Worm (Caenorhabditis elegans) whole organism, L4 larva: ENCODE results near the gene trpp-4.

Source experiments
- F10B5.3 ChIP-seq: sonication (generic microtip); optimal IDR thresholded peaks from 2 replicates; lab custom pipeline; 2016; ENCODE audit warnings: mild to moderate bottlenecking, missing genetic modification characterization, missing compliant biosample characterization
- T20F7.1 ChIP-seq: fragments of 200-800 bp; sonication (Bioruptor generic); optimal IDR thresholded peaks from 2 replicates; lab custom pipeline; 2018; ENCODE audit warnings: mild to moderate bottlenecking, missing genetic modification characterization, missing compliant biosample characterization
- ama-1 ChIP-seq: fragments of 150-350 bp; optimal IDR thresholded peaks from 2 replicates; lab custom pipeline; 2014; ENCODE audit warnings: inconsistent platforms, mixed read lengths
- ceh-28 ChIP-seq: fragments of 150-350 bp; optimal IDR thresholded peaks from 2 replicates; lab custom pipeline; 2014; ENCODE audit warnings: missing biosample characterization, missing genetic modification reagents, missing genetic modification characterization
- ceh-62 ChIP-seq: sonication (generic microtip); optimal IDR thresholded peaks from 2 replicates; lab custom pipeline; 2017; ENCODE audit warnings: missing biosample characterization, missing genetic modification characterization
- ces-1 ChIP-seq: fragments of 150-350 bp; sonication (generic microtip); optimal IDR thresholded peaks from 4 replicates; lab custom pipeline; 2014; ENCODE audit warnings: missing biosample characterization, missing genetic modification reagents, missing genetic modification characterization
- daf-12 ChIP-seq: fragments of 150-350 bp; optimal IDR thresholded peaks from 2 replicates; lab custom pipeline; 2014; ENCODE audit warnings: missing biosample characterization, missing genetic modification reagents, missing genetic modification characterization
- daf-16 ChIP-seq, 3 experiments: sonication (generic microtip); optimal IDR thresholded peaks; 2 replicates each; lab custom pipeline; 2016 to 2017; ENCODE audit warnings: missing genetic modification characterization in 3 of 3, missing genetic modification reagents in 3 of 3, mild to moderate bottlenecking in 2 of 3, missing compliant biosample characterization in 2 of 3, missing biosample characterization in 1 of 3, moderate library complexity in 1 of 3
- dmd-6 ChIP-seq: fragments of 200-800 bp; sonication (Bioruptor generic); IDR thresholded peaks from 2 replicates; pipeline ENCODE4 v1.3.6; 2022; ENCODE audit warnings: missing genetic modification reagents, missing genetic modification characterization, missing compliant biosample characterization
- duxl-1 ChIP-seq: sonication (generic microtip); optimal IDR thresholded peaks from 2 replicates; lab custom pipeline; 2016; ENCODE audit warnings: mild to moderate bottlenecking, missing genetic modification characterization, moderate library complexity, missing compliant biosample characterization; ENCODE audit not compliant: poor library complexity
- dve-1 ChIP-seq: sonication (generic microtip); optimal IDR thresholded peaks from 2 replicates; lab custom pipeline; 2017; ENCODE audit warnings: antibody characterized with exemption, mild to moderate bottlenecking, missing genetic modification characterization, missing compliant biosample characterization; ENCODE audit not compliant: insufficient read depth
- egl-27 ChIP-seq: sonication (generic microtip); optimal IDR thresholded peaks from 3 replicates; lab custom pipeline; 2017; ENCODE audit warnings: missing biosample characterization, missing genetic modification reagents, missing genetic modification characterization
- gei-8 ChIP-seq: fragments of 200-800 bp; sonication (Bioruptor generic); optimal IDR thresholded peaks from 2 replicates; lab custom pipeline; 2018; ENCODE audit warnings: mild to moderate bottlenecking, missing genetic modification characterization, missing compliant biosample characterization
- hif-1 ChIP-seq, 2 experiments: sonication (generic microtip); optimal IDR thresholded peaks; 2 replicates each; lab custom pipeline; 2016 to 2017; ENCODE audit warnings: missing compliant biosample characterization in 2 of 2, missing genetic modification characterization in 2 of 2, missing genetic modification reagents in 2 of 2, missing genotype in 2 of 2, mild to moderate bottlenecking in 1 of 2
- hlh-11 ChIP-seq: fragments of 200-800 bp; sonication (Bioruptor generic); optimal IDR thresholded peaks from 2 replicates; lab custom pipeline; 2018; ENCODE audit warnings: mild to moderate bottlenecking, missing genetic modification characterization, missing compliant biosample characterization
- hlh-30 ChIP-seq: sonication (generic microtip); optimal IDR thresholded peaks from 2 replicates; lab custom pipeline; 2017; ENCODE audit warnings: antibody characterized with exemption, mild to moderate bottlenecking, missing genetic modification characterization, missing compliant biosample characterization; ENCODE audit not compliant: insufficient read depth
- lim-7 ChIP-seq: fragments of 200-800 bp; sonication (Bioruptor generic); IDR thresholded peaks from 2 replicates; pipeline ENCODE4 v1.3.6; 2022; ENCODE audit warnings: missing genetic modification characterization, missing compliant biosample characterization
- lin-1 ChIP-seq: fragments of 200-800 bp; sonication (Bioruptor generic); IDR thresholded peaks from 2 replicates; pipeline ENCODE4 v1.3.6; 2022; ENCODE audit warnings: missing genetic modification reagents, missing genetic modification characterization, missing compliant biosample characterization
- mxl-2 ChIP-seq: fragments of 200-800 bp; sonication (Bioruptor generic); conservative IDR thresholded peaks from 2 replicates; pipeline ENCODE4 v1.3.6; 2022; ENCODE audit warnings: missing genetic modification reagents, missing genetic modification characterization, missing compliant biosample characterization
- mxl-3 ChIP-seq: fragments of 200-800 bp; sonication (Bioruptor generic); optimal IDR thresholded peaks from 2 replicates; lab custom pipeline; 2018; ENCODE audit warnings: mild to moderate bottlenecking, missing genetic modification characterization, missing compliant biosample characterization
- nhr-111 ChIP-seq: fragments of 200-800 bp; sonication (Bioruptor generic); optimal IDR thresholded peaks from 2 replicates; lab custom pipeline; 2018; ENCODE audit warnings: mild to moderate bottlenecking, missing genetic modification characterization, missing compliant biosample characterization
- nhr-237 ChIP-seq: sonication (generic microtip); optimal IDR thresholded peaks from 2 replicates; lab custom pipeline; 2017; ENCODE audit warnings: missing biosample characterization, missing genetic modification characterization
- nhr-28 ChIP-seq: fragments of 150-350 bp; optimal IDR thresholded peaks from 2 replicates; lab custom pipeline; 2014; ENCODE audit warnings: missing biosample characterization, missing genetic modification characterization
- nhr-48 ChIP-seq: sonication (generic microtip); optimal IDR thresholded peaks from 2 replicates; lab custom pipeline; 2016; ENCODE audit warnings: mild to moderate bottlenecking, missing genetic modification characterization, missing compliant biosample characterization
- nhr-76 ChIP-seq: fragments of 150-350 bp; optimal IDR thresholded peaks from 2 replicates; lab custom pipeline; 2014; ENCODE audit warnings: missing biosample characterization, missing genetic modification characterization
- nhr-77 ChIP-seq: fragments of 150-350 bp; optimal IDR thresholded peaks from 2 replicates; lab custom pipeline; 2014; ENCODE audit warnings: missing biosample characterization, missing genetic modification characterization
- pqm-1 ChIP-seq: sonication (generic microtip); optimal IDR thresholded peaks from 2 replicates; lab custom pipeline; 2017; ENCODE audit warnings: missing biosample characterization, missing genetic modification characterization
- sdz-12 ChIP-seq: fragments of 200-800 bp; sonication (Bioruptor generic); optimal IDR thresholded peaks from 2 replicates; lab custom pipeline; 2018; ENCODE audit warnings: mild to moderate bottlenecking, missing genetic modification characterization, missing compliant biosample characterization
- unc-62 ChIP-seq, 3 experiments: fragments of 150-350 bp in 1 of 3; sonication (generic microtip); optimal IDR thresholded peaks in 2 of 3; peaks in 1 of 3; 1 replicate in 1 of 3; 2 replicates in 2 of 3; lab custom pipeline; 2014 to 2017; ENCODE audit warnings: missing biosample characterization in 3 of 3, missing genetic modification characterization in 3 of 3, missing genetic modification reagents in 3 of 3, missing genotype in 1 of 3
- zip-2 ChIP-seq: fragments of 150-350 bp; optimal IDR thresholded peaks from 2 replicates; lab custom pipeline; 2014; ENCODE audit warnings: missing biosample characterization, missing genetic modification characterization
- ztf-7 ChIP-seq: fragments of 150-350 bp; optimal IDR thresholded peaks from 2 replicates; lab custom pipeline; 2014; ENCODE audit warnings: missing biosample characterization, missing genetic modification characterization

The trpp-4 gene

ce11 chrV:9356345-9356744 lies 43.8 kb upstream of the trpp-4 start, which contains the start of gene ttr-49:
Gene ttr-49, minus strand, starts transcription at chrV:9356515.
- TF ChIP-seq ces-1 (GFP tag; lab: Kevin White, UChicago) (no peak), gei-8 (GFP tag; lab: Kevin White, UChicago) (no peak), mxl-2 (GFP tag; lab: Robert Waterston, UW) (no peak), egl-27 (tag; lab: Kevin White, UChicago) (no peak), F10B5.3 (tag; lab: Kevin White, UChicago) (no peak), pqm-1 (tag; lab: Kevin White, UChicago) (peak; percentile 30), daf-16 (GFP tag; optimal IDR thresholded peaks at IDR 0.05; lab: Kevin White, UChicago) (no peak), daf-16 (tag; optimal IDR thresholded peaks at IDR 0.05; lab: Kevin White, UChicago) (peak; percentile 73), sdz-12 (GFP tag; lab: Kevin White, UChicago) (no peak), nhr-237 (tag; lab: Kevin White, UChicago) (no peak), duxl-1 (tag; lab: Kevin White, UChicago) (no peak), dve-1 (tag; lab: Kevin White, UChicago) (peak; percentile 27), hlh-11 (tag; lab: Kevin White, UChicago) (no peak), dmd-6 (GFP tag; lab: Robert Waterston, UW) (0 out of 2 replicates have a peak, but pooled peaks have one; percentile 22), ztf-7 (no peak), daf-12 (no peak)

ce11 chrV:9359674-9360073 lies 40.5 kb upstream of the trpp-4 start, which contains the start of gene gpa-3:
Gene gpa-3, minus strand, starts transcription at chrV:9359774.
- TF ChIP-seq unc-62 (GFP tag; optimal IDR thresholded peaks at IDR 0.05 in 1 of 2; lab: Kevin White, UChicago) (peak in 1 of 2 experiments; percentile 68), unc-62 (tag; optimal IDR thresholded peaks at IDR 0.05; lab: Kevin White, UChicago) (no peak), hif-1 (tag; optimal IDR thresholded peaks at IDR 0.05; lab: Kevin White, UChicago) (no peak)

- TF ChIP-seq ceh-62 (no peak), nhr-76 (tag; lab: Kevin White, UChicago) (no peak), sdz-12 (GFP tag; lab: Kevin White, UChicago) (no peak), pqm-1 (tag; lab: Kevin White, UChicago) (peak; percentile 51), dmd-6 (GFP tag; lab: Robert Waterston, UW) (peak; percentile 12; the same call in 1 of the 2 replicates), ama-1 (no peak), nhr-28 (tag; lab: Kevin White, UChicago) (peak; percentile 10)
Measured at ce11 chrV:9370986-9371385, 29.1 kb upstream of the trpp-4 start, which contains the start of gene E02C12.6. Gene E02C12.6, minus strand, starts transcription at chrV:9371086.

- TF ChIP-seq nhr-48 (tag; lab: Kevin White, UChicago) (no peak), pqm-1 (tag; lab: Kevin White, UChicago) (peak; percentile 93), T20F7.1 (GFP tag; lab: Kevin White, UChicago) (peak; percentile 23), hlh-30 (tag; lab: Kevin White, UChicago) (peak; percentile 2), lim-7 (GFP tag; lab: Robert Waterston, UW) (no peak), daf-16 (GFP tag; optimal IDR thresholded peaks at IDR 0.05; lab: Kevin White, UChicago) (no peak), daf-16 (tag; optimal IDR thresholded peaks at IDR 0.05; lab: Kevin White, UChicago) (peak; percentile 54), nhr-77 (tag; lab: Kevin White, UChicago) (no peak), mxl-3 (peak; percentile 17), dmd-6 (GFP tag; lab: Robert Waterston, UW) (peak; percentile 80), zip-2 (tag; lab: Kevin White, UChicago) (peak; percentile 58), duxl-1 (tag; lab: Kevin White, UChicago) (no peak), ceh-28 (no peak), nhr-28 (tag; lab: Kevin White, UChicago) (peak; percentile 72), unc-62 (GFP tag; optimal IDR thresholded peaks at IDR 0.05 in 1 of 2; lab: Kevin White, UChicago) (peak in 1 of 2 experiments; percentile 9), unc-62 (tag; optimal IDR thresholded peaks at IDR 0.05; lab: Kevin White, UChicago) (no peak), dve-1 (tag; lab: Kevin White, UChicago) (peak; percentile 56), lin-1 (GFP tag; lab: Robert Waterston, UW) (0 out of 2 replicates have a peak, but pooled peaks have one; percentile 14), ceh-62 (no peak), nhr-111 (GFP tag; lab: Kevin White, UChicago) (no peak)
- TF ChIP-seq, all 104 proteins: peak for 11
Measured at ce11 chrV:9373473-9373872, 26.7 kb upstream of the trpp-4 start, which contains the start of gene E02C12.8. Gene E02C12.8, minus strand, starts transcription at chrV:9373613.
